Fruit fly (Drosophila melanogaster) whole organism, embryonic: ENCODE results near the gene Atx-1.

ENCODE experiments used
- Adf1 ChIP-seq: fragments of 200-800 bp; sonication (Bioruptor generic); IDR thresholded peaks from 2 replicates; pipeline ENCODE4 v1.3.6; 2022; ENCODE audit warnings: missing biosample characterization, missing genetic modification characterization
- Asciz ChIP-seq: fragments of 200-800 bp; sonication (Bioruptor generic); optimal IDR thresholded peaks from 2 replicates; lab custom pipeline; 2017; ENCODE audit warnings: missing biosample characterization, mild to moderate bottlenecking, missing genetic modification characterization, missing genetic modification reagents
- CG11085 ChIP-seq: fragments of 200-800 bp; sonication (Bioruptor generic); IDR thresholded peaks from 2 replicates; pipeline ENCODE4 v1.3.6; 2022; ENCODE audit warnings: missing biosample characterization, missing genetic modification characterization
- CG11093 ChIP-seq: fragments of 200-800 bp; sonication (Bioruptor generic); IDR thresholded peaks from 3 replicates; pipeline ENCODE4 v1.3.6; 2022; ENCODE audit warnings: missing biosample characterization, missing genetic modification characterization
- CG11696 ChIP-seq: fragments of 200-800 bp; sonication (Bioruptor generic); IDR thresholded peaks from 2 replicates; pipeline ENCODE4 v1.3.6; 2022; ENCODE audit warnings: missing biosample characterization, missing genetic modification characterization
- CG12104 ChIP-seq: fragments of 200-800 bp; sonication (Bioruptor generic); optimal IDR thresholded peaks from 3 replicates; lab custom pipeline; 2016; ENCODE audit warnings: missing biosample characterization, missing genetic modification characterization
- CG12299 ChIP-seq: fragments of 200-800 bp; sonication (Bioruptor generic); optimal IDR thresholded peaks from 2 replicates; lab custom pipeline; 2018; ENCODE audit warnings: missing biosample characterization, mild to moderate bottlenecking, missing genetic modification characterization
- CG13624 ChIP-seq: fragments of 200-800 bp; sonication (Bioruptor generic); optimal IDR thresholded peaks from 2 replicates; lab custom pipeline; 2016; ENCODE audit warnings: missing biosample characterization, missing genetic modification characterization
- CG15601 ChIP-seq: fragments of 200-800 bp; sonication (Bioruptor generic); optimal IDR thresholded peaks from 3 replicates; lab custom pipeline; 2019; ENCODE audit warnings: missing biosample characterization, mild to moderate bottlenecking, missing genetic modification characterization, moderate library complexity
- CG16779 ChIP-seq: fragments of 200-800 bp; sonication (Bioruptor generic); IDR thresholded peaks from 2 replicates; pipeline ENCODE4 v1.3.6; 2022; ENCODE audit warnings: missing biosample characterization, missing genetic modification characterization
- CG16813 ChIP-seq: fragments of 200-800 bp; sonication (Bioruptor generic); IDR thresholded peaks from 3 replicates; pipeline ENCODE4 v1.3.6; 2022; ENCODE audit warnings: missing biosample characterization, missing genetic modification characterization; ENCODE audit not compliant: partially characterized antibody
- CG17912 ChIP-seq: fragments of 200-800 bp; sonication (Bioruptor generic); optimal IDR thresholded peaks from 2 replicates; lab custom pipeline; 2018; ENCODE audit warnings: missing biosample characterization, mild to moderate bottlenecking, missing genetic modification characterization
- CG1832 ChIP-seq: fragments of 200-800 bp; sonication (Bioruptor generic); optimal IDR thresholded peaks from 2 replicates; lab custom pipeline; 2017; ENCODE audit warnings: missing biosample characterization, mild to moderate bottlenecking, missing genetic modification characterization, inconsistent platforms
- CG18619 ChIP-seq: fragments of 200-800 bp; sonication (Bioruptor generic); optimal IDR thresholded peaks from 3 replicates; lab custom pipeline; 2017; ENCODE audit warnings: missing biosample characterization, mild to moderate bottlenecking, missing genetic modification characterization
- CG34376 ChIP-seq: fragments of 200-800 bp; sonication (Bioruptor generic); optimal IDR thresholded peaks from 2 replicates; lab custom pipeline; 2018; ENCODE audit warnings: missing biosample characterization, mild to moderate bottlenecking, missing genetic modification characterization
- CG3726 ChIP-seq: fragments of 200-800 bp; sonication (Bioruptor generic); IDR thresholded peaks from 3 replicates; pipeline ENCODE4, ENCODE4 v1.3.6; 2022; ENCODE audit warnings: missing biosample characterization, missing genetic modification characterization
- CG3995 ChIP-seq: fragments of 200-800 bp; sonication (Bioruptor generic); optimal IDR thresholded peaks from 3 replicates; lab custom pipeline; 2016; ENCODE audit warnings: missing biosample characterization, missing genetic modification characterization
- CG4424 ChIP-seq: fragments of 200-800 bp; sonication (Bioruptor generic); optimal IDR thresholded peaks from 3 replicates; lab custom pipeline; 2016; ENCODE audit warnings: missing biosample characterization, missing genetic modification characterization
- CG4854 ChIP-seq: fragments of 200-800 bp; sonication (Bioruptor generic); optimal IDR thresholded peaks from 2 replicates; lab custom pipeline; 2016; ENCODE audit warnings: missing biosample characterization, missing genetic modification characterization, inconsistent platforms
- CG6683 ChIP-seq: fragments of 200-800 bp; sonication (Bioruptor generic); optimal IDR thresholded peaks from 2 replicates; lab custom pipeline; 2017; ENCODE audit warnings: missing biosample characterization, mild to moderate bottlenecking, missing genetic modification characterization, missing genetic modification reagents
- CG7839 ChIP-seq: fragments of 200-800 bp; sonication (Bioruptor generic); optimal IDR thresholded peaks from 3 replicates; lab custom pipeline; 2018; ENCODE audit warnings: missing biosample characterization, mild to moderate bottlenecking, missing genetic modification characterization, moderate library complexity
- CG7928 ChIP-seq: fragments of 200-800 bp; sonication (Bioruptor generic); optimal IDR thresholded peaks from 2 replicates; lab custom pipeline; 2017; ENCODE audit warnings: missing biosample characterization, mild to moderate bottlenecking, missing genetic modification characterization
- CG9437 ChIP-seq: fragments of 200-800 bp; sonication (Bioruptor generic); optimal IDR thresholded peaks from 2 replicates; lab custom pipeline; 2018; ENCODE audit warnings: missing biosample characterization, mild to moderate bottlenecking, missing genetic modification characterization
- CkIIα-i1 ChIP-seq: fragments of 200-800 bp; sonication (Bioruptor generic); IDR thresholded peaks from 2 replicates; pipeline ENCODE4 v1.3.6; 2022; ENCODE audit warnings: missing biosample characterization, missing genetic modification characterization
- Dad ChIP-seq: fragments of 200-800 bp; sonication (Bioruptor generic); optimal IDR thresholded peaks from 3 replicates; lab custom pipeline; 2016; ENCODE audit warnings: missing biosample characterization, missing genetic modification characterization
- Dek ChIP-seq: fragments of 200-800 bp; sonication (Bioruptor generic); optimal IDR thresholded peaks from 3 replicates; lab custom pipeline; 2019; ENCODE audit warnings: missing biosample characterization, mild to moderate bottlenecking, missing genetic modification characterization, moderate library complexity
- Ets97D ChIP-seq: fragments of 200-800 bp; sonication (Bioruptor generic); optimal IDR thresholded peaks from 3 replicates; lab custom pipeline; 2016; ENCODE audit warnings: missing biosample characterization, missing genetic modification characterization
- GATAe ChIP-seq: fragments of 200-800 bp; sonication (Bioruptor generic); conservative IDR thresholded peaks from 2 replicates; pipeline ENCODE4 v1.3.6; 2022; ENCODE audit warnings: missing biosample characterization, missing genetic modification characterization
- H15 ChIP-seq: fragments of 200-800 bp; sonication (Bioruptor generic); IDR thresholded peaks from 3 replicates; pipeline ENCODE4 v1.3.6; 2022; ENCODE audit warnings: missing biosample characterization, missing genetic modification characterization
- HmgD ChIP-seq: fragments of 200-800 bp; sonication (Bioruptor generic); optimal IDR thresholded peaks from 3 replicates; lab custom pipeline; 2016; ENCODE audit warnings: missing biosample characterization, missing genetic modification characterization
- Med ChIP-seq: fragments of 200-800 bp; sonication (Bioruptor generic); peaks from one replicate; lab custom pipeline; 2016; ENCODE audit warnings: missing biosample characterization, missing genetic modification characterization, mild to moderate bottlenecking, inconsistent platforms, moderate library complexity
- NK7.1 ChIP-seq: fragments of 200-800 bp; sonication (Bioruptor generic); optimal IDR thresholded peaks from 3 replicates; lab custom pipeline; 2016; ENCODE audit warnings: missing biosample characterization, missing genetic modification characterization
- Nf-YC ChIP-seq: fragments of 200-800 bp; optimal IDR thresholded peaks from 3 replicates; lab custom pipeline; 2019; ENCODE audit warnings: missing biosample characterization, mild to moderate bottlenecking, missing genetic modification characterization, moderate library complexity
- chinmo ChIP-seq: fragments of 200-800 bp; sonication (Bioruptor generic); IDR thresholded peaks from 4 replicates; pipeline ENCODE4 v1.3.6; 2022; ENCODE audit warnings: missing biosample characterization, missing genetic modification characterization; ENCODE audit not compliant: partially characterized antibody
- crp ChIP-seq, 2 experiments: fragments of 200-800 bp; sonication (Bioruptor generic); optimal IDR thresholded peaks; 2 replicates in 1 of 2; 3 replicates in 1 of 2; lab custom pipeline; 2017; ENCODE audit warnings: missing biosample characterization in 2 of 2, missing genetic modification characterization in 2 of 2, mild to moderate bottlenecking in 1 of 2, moderate library complexity in 1 of 2
- eve ChIP-seq, 2 experiments: fragments of >200 bp; optimal IDR thresholded peaks; 2 replicates each; lab custom pipeline; 2017; ENCODE audit warnings: missing biosample characterization in 2 of 2, missing genetic modification characterization in 2 of 2
- jigr1 ChIP-seq: fragments of 200-800 bp; sonication (Bioruptor generic); IDR thresholded peaks from 3 replicates; pipeline ENCODE4 v1.3.6; 2022; ENCODE audit warnings: missing biosample characterization, missing genetic modification characterization
- ken ChIP-seq: fragments of 200-800 bp; sonication (Bioruptor generic); IDR thresholded peaks from 3 replicates; pipeline ENCODE4 v1.3.6; 2022; ENCODE audit warnings: missing biosample characterization, missing genetic modification characterization
- lmd ChIP-seq: fragments of 200-800 bp; sonication (Bioruptor generic); IDR thresholded peaks from 2 replicates; pipeline ENCODE4 v1.3.6; 2022; ENCODE audit warnings: missing biosample characterization, missing genetic modification characterization
- nerfin-2 ChIP-seq: fragments of 200-800 bp; sonication (Bioruptor generic); IDR thresholded peaks from 2 replicates; pipeline ENCODE4 v1.3.6; 2022; ENCODE audit warnings: missing biosample characterization, missing genetic modification characterization; ENCODE audit not compliant: partially characterized antibody
- nmo ChIP-seq: fragments of 200-800 bp; sonication (Bioruptor generic); optimal IDR thresholded peaks from 2 replicates; lab custom pipeline; 2018; ENCODE audit warnings: missing biosample characterization, mild to moderate bottlenecking, missing genetic modification characterization, moderate library complexity
- nom ChIP-seq: fragments of 200-800 bp; sonication (Bioruptor generic); optimal IDR thresholded peaks from 2 replicates; lab custom pipeline; 2017; ENCODE audit warnings: missing biosample characterization, missing genetic modification characterization, mild to moderate bottlenecking, moderate library complexity, missing genetic modification reagents
- org-1 ChIP-seq: fragments of 200-800 bp; sonication (Bioruptor generic); optimal IDR thresholded peaks from 2 replicates; lab custom pipeline; 2017; ENCODE audit warnings: missing biosample characterization, missing genetic modification characterization
- p53 ChIP-seq: fragments of 200-800 bp; sonication (Bioruptor generic); optimal IDR thresholded peaks from 2 replicates; lab custom pipeline; 2016; ENCODE audit warnings: missing biosample characterization, missing genetic modification characterization
- salm ChIP-seq: fragments of 200-800 bp; sonication (Bioruptor generic); optimal IDR thresholded peaks from 2 replicates; lab custom pipeline; 2018; ENCODE audit warnings: missing biosample characterization, mild to moderate bottlenecking, missing genetic modification characterization
- sd ChIP-seq: fragments of 200-800 bp; sonication (Bioruptor generic); optimal IDR thresholded peaks from 3 replicates; lab custom pipeline; 2018; ENCODE audit warnings: missing biosample characterization, mild to moderate bottlenecking, missing genetic modification characterization, moderate library complexity
- sug ChIP-seq: fragments of 200-800 bp; optimal IDR thresholded peaks from 2 replicates; lab custom pipeline; 2019; ENCODE audit warnings: missing biosample characterization, mild to moderate bottlenecking, missing genetic modification characterization, moderate library complexity
- tll ChIP-seq, 2 experiments: fragments of 200-800 bp in 1 of 2; fragments of >200 bp in 1 of 2; sonication (Bioruptor generic) in 1 of 2; optimal IDR thresholded peaks; 2 replicates each; lab custom pipeline; 2017 to 2019; ENCODE audit warnings: missing biosample characterization in 2 of 2, missing genetic modification characterization in 2 of 2, mild to moderate bottlenecking in 1 of 2, moderate library complexity in 1 of 2
- zf30C ChIP-seq: fragments of 200-800 bp; sonication (Bioruptor generic); optimal IDR thresholded peaks from 3 replicates; lab custom pipeline; 2018; ENCODE audit warnings: missing biosample characterization, mild to moderate bottlenecking, missing genetic modification characterization

Gene Atx-1

DNA sequence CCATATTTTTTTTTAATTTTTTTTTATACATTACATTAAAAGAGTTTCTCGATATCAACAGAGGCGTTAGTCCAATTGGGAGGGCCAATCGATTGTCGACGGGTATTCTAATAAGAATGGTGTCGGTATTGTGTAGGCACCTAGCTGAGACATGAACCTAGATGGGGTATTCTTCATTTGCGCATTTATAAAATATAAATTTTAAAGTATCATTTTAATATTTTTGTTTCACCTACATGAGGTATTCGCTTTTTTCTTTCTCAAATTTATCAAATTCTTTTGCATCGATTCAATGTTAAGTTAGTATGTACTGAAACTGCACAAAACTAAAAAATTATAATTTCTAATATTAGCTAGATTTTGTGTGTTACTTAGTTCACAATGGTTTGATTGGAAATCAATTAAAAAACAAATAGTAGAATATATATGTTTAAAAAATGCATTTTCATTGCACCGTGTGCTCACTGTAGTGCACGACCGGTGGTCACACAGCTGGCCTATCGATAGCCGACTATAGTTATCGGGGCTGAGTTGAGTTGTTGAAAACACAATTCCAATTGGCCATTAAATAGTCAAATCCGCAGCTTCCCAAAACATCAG lies 20.9 kb downstream of the Atx-1 start, which contains the start of the genes CG14435 and Tmf (continued):
- TF ChIP-seq CG13624 (GFP tag; lab: Kevin White, UChicago) = peak; percentile 52
- peak; percentile 38; the same call in 1 of the 2 replicates for TF ChIP-seq GATAe (GFP tag; lab: Robert Waterston, UW)
- TF ChIP-seq H15 (GFP tag; lab: Robert Waterston, UW) = peak; percentile 82
- peak; percentile 83 for TF ChIP-seq CG18619
- no peak for TF ChIP-seq HmgD (GFP tag; lab: Kevin White, UChicago)
- TF ChIP-seq CG12104 (GFP tag; lab: Kevin White, UChicago) = peak; percentile 66
- peak; percentile 68 for TF ChIP-seq CG6683
- peak; percentile 91 for TF ChIP-seq nmo (GFP tag; lab: Kevin White, UChicago)
- TF ChIP-seq CG4854 (GFP tag; lab: Kevin White, UChicago) = peak; percentile 34
- peak; percentile 62 for TF ChIP-seq CG7928 (GFP tag; lab: Kevin White, UChicago)
- TF ChIP-seq ken (GFP tag; lab: Robert Waterston, UW) = peak; percentile 85
- TF ChIP-seq Ets97D (GFP tag; lab: Kevin White, UChicago) = peak; percentile 37
- TF ChIP-seq CG15601 (tag; lab: Kevin White, UChicago) = peak; percentile 66
- TF ChIP-seq zf30C (GFP tag; lab: Kevin White, UChicago) = no peak
- peak; percentile 47; the same call in 1 of the 3 replicates for TF ChIP-seq CG16813
- TF ChIP-seq CG3726 (GFP tag; lab: Robert Waterston, UW) = peak; percentile 76; the same call in 2 of the 3 replicates
- peak; percentile 66; the same call in 1 of the 3 replicates for TF ChIP-seq jigr1 (GFP tag; lab: Robert Waterston, UW)
- TF ChIP-seq nerfin-2 (GFP tag; lab: Robert Waterston, UW) = no peak; the same call in 1 of the 2 replicates
- TF ChIP-seq chinmo (GFP tag; lab: Robert Waterston, UW) = 0 out of 4 replicates have a peak, but pooled peaks have one; percentile 48
- no peak for TF ChIP-seq CkIIα-i1 (GFP tag; lab: Robert Waterston, UW)
- no peak; the same call in 1 of the 2 replicates for TF ChIP-seq Adf1 (GFP tag; lab: Robert Waterston, UW)
- TF ChIP-seq sd (tag; lab: Kevin White, UChicago) = no peak
- peak; percentile 88 for TF ChIP-seq CG7839 (tag; lab: Kevin White, UChicago)
- TF ChIP-seq lmd = peak; percentile 89
- TF ChIP-seq Dad = peak; percentile 51
- peak; percentile 85 for TF ChIP-seq CG11093
- TF ChIP-seq tll (GFP tag; optimal IDR thresholded peaks at IDR 0.05; lab: Kevin White, UChicago) = no peak
- no peak for TF ChIP-seq CG1832
- TF ChIP-seq CG11085 (GFP tag; lab: Robert Waterston, UW) = peak; percentile 78
- TF ChIP-seq sug = peak; percentile 85
- peak; percentile 81 for TF ChIP-seq Nf-YC
- TF ChIP-seq Dek (tag; lab: Kevin White, UChicago) = peak; percentile 79
- peak; percentile 62 for TF ChIP-seq CG12299 (tag; lab: Kevin White, UChicago)
- TF ChIP-seq Asciz (GFP tag; lab: Kevin White, UChicago) = no peak
- TF ChIP-seq CG4424 (GFP tag; lab: Kevin White, UChicago) = peak; percentile 81
- peak; percentile 12 for TF ChIP-seq CG17912
- TF ChIP-seq CG16779 (GFP tag; lab: Robert Waterston, UW) = 0 out of 2 replicates have a peak, but pooled peaks have one; percentile 6
- TF ChIP-seq Med (GFP tag; lab: Kevin White, UChicago) = peak; percentile 86
- TF ChIP-seq CG34376 = peak; percentile 60
- TF ChIP-seq CG3995 = peak; percentile 26
- TF ChIP-seq CG11696 = peak; percentile 58
- TF ChIP-seq crp (GFP tag; optimal IDR thresholded peaks at IDR 0.05; lab: Kevin White, UChicago) = peak in 1 of 2 experiments; percentile 65
- TF ChIP-seq NK7.1 = peak; percentile 2
- peak; percentile 53 for TF ChIP-seq org-1 (GFP tag; lab: Kevin White, UChicago)
- TF ChIP-seq p53 (GFP tag; lab: Kevin White, UChicago) = no peak
- peak; percentile 56 for TF ChIP-seq salm
- TF ChIP-seq eve (GFP tag; optimal IDR thresholded peaks at IDR 0.05; lab: Kevin White, UChicago) = no peak
- TF ChIP-seq CG9437 = peak; percentile 69
- no peak for TF ChIP-seq nom (GFP tag; lab: Kevin White, UChicago)
